Worm (Caenorhabditis elegans): Measurements from ENCODE around the gene glr-2.

glr-2 gene

ce11 chrIII:7091042-7091441 is 53.7 kb downstream of the glr-2 start, which contains the start of gene ZK418.2:
TSS of gene ZK418.2 (plus strand) at chrIII:7091342.
- no peak for TF ChIP-seq klf-2 (GFP tag; conservative IDR thresholded peaks at IDR 0.05)
- TF ChIP-seq ref-1 (GFP tag; conservative IDR thresholded peaks at IDR 0.05) = no peak
- no peak for TF ChIP-seq med-1 (GFP tag; optimal IDR thresholded peaks at IDR 0.05; ENCODE audit: insufficient read depth)

- TF ChIP-seq ref-1 (GFP tag; conservative IDR thresholded peaks at IDR 0.05) = no peak
- no peak for TF ChIP-seq ztf-23 (GFP tag; IDR thresholded peaks at IDR 0.05)
- no peak for TF ChIP-seq ztf-29 (GFP tag; IDR thresholded peaks at IDR 0.05)
- TF ChIP-seq T22C8.4 (GFP tag; IDR thresholded peaks at IDR 0.05) = no peak
- no peak for TF ChIP-seq cog-1 (tag; optimal IDR thresholded peaks at IDR 0.05)
- no peak for TF ChIP-seq tab-1 (GFP tag; IDR thresholded peaks at IDR 0.05)
- TF ChIP-seq klf-2 (GFP tag; conservative IDR thresholded peaks at IDR 0.05) = no peak
- no peak for TF ChIP-seq med-1 (GFP tag; optimal IDR thresholded peaks at IDR 0.05; ENCODE audit: insufficient read depth)
- no peak for TF ChIP-seq flt-1 (GFP tag; IDR thresholded peaks at IDR 0.05)
Measured at ce11 chrIII:7090545-7090944, 54.2 kb downstream of the glr-2 start, which contains the start of gene ZK418.10. TSS of gene ZK418.10 (minus strand) at chrIII:7090692.
